Fruit fly (Drosophila melanogaster) whole organism, embryonic: ENCODE data around the gene CG42810.

Experiments used
- Antp ChIP-seq: fragments of 200-800 bp; sonication (Bioruptor generic); optimal IDR thresholded peaks from 3 replicates; lab custom pipeline; 2016; ENCODE audit warnings: missing biosample characterization, missing genetic modification characterization
- BtbVII ChIP-seq: fragments of 200-800 bp; sonication (Bioruptor generic); optimal IDR thresholded peaks from 3 replicates; lab custom pipeline; 2017; ENCODE audit warnings: missing biosample characterization, mild to moderate bottlenecking, missing genetic modification characterization
- CG10959 ChIP-seq: fragments of 200-800 bp; sonication (Bioruptor generic); IDR thresholded peaks from 2 replicates; pipeline ENCODE4 v1.3.6; 2022; ENCODE audit warnings: missing biosample characterization, missing genetic modification characterization
- CG11085 ChIP-seq: fragments of 200-800 bp; sonication (Bioruptor generic); IDR thresholded peaks from 2 replicates; pipeline ENCODE4 v1.3.6; 2022; ENCODE audit warnings: missing biosample characterization, missing genetic modification characterization
- CG11723 ChIP-seq: fragments of 200-800 bp; sonication (Bioruptor generic); optimal IDR thresholded peaks from 2 replicates; lab custom pipeline; 2017; ENCODE audit warnings: missing biosample characterization, mild to moderate bottlenecking, missing genetic modification characterization
- CG12155 ChIP-seq: fragments of 200-800 bp; sonication (Bioruptor generic); optimal IDR thresholded peaks from 3 replicates; lab custom pipeline; 2016; ENCODE audit warnings: missing biosample characterization, missing genetic modification characterization
- CG14667 ChIP-seq: fragments of 200-800 bp; sonication (Bioruptor generic); IDR thresholded peaks from 2 replicates; pipeline ENCODE4 v1.3.6; 2022; ENCODE audit warnings: missing biosample characterization, missing genetic modification characterization
- CG14710 ChIP-seq: fragments of 200-800 bp; sonication (Bioruptor generic); optimal IDR thresholded peaks from 3 replicates; lab custom pipeline; 2019; ENCODE audit warnings: missing biosample characterization, mild to moderate bottlenecking, missing genetic modification characterization, moderate library complexity
- CG1602 ChIP-seq: fragments of 200-800 bp; sonication (Bioruptor generic); optimal IDR thresholded peaks from 3 replicates; lab custom pipeline; 2016; ENCODE audit warnings: missing biosample characterization, missing genetic modification characterization
- CG16813 ChIP-seq: fragments of 200-800 bp; sonication (Bioruptor generic); IDR thresholded peaks from 3 replicates; pipeline ENCODE4 v1.3.6; 2022; ENCODE audit warnings: missing biosample characterization, missing genetic modification characterization; ENCODE audit not compliant: partially characterized antibody
- CG2199 ChIP-seq: fragments of 200-800 bp; sonication (Bioruptor generic); IDR thresholded peaks from 3 replicates; pipeline ENCODE4 v1.3.6; 2022; ENCODE audit warnings: missing biosample characterization, missing genetic modification characterization
- CG31224 ChIP-seq: fragments of 200-800 bp; sonication (Bioruptor generic); IDR thresholded peaks from 2 replicates; pipeline ENCODE4 v1.3.6; 2022; ENCODE audit warnings: missing biosample characterization, missing genetic modification characterization
- CG6254 ChIP-seq: fragments of 200-800 bp; sonication (Bioruptor generic); optimal IDR thresholded peaks from 3 replicates; lab custom pipeline; 2017; ENCODE audit warnings: mild to moderate bottlenecking, missing biosample characterization, missing genetic modification reagents, missing genetic modification characterization
- CG6791 ChIP-seq: fragments of 200-800 bp; sonication (Bioruptor generic); IDR thresholded peaks from 3 replicates; pipeline ENCODE4 v1.3.6; 2022; ENCODE audit warnings: missing biosample characterization, missing genetic modification characterization; ENCODE audit not compliant: partially characterized antibody
- CG7745 ChIP-seq: fragments of 200-800 bp; sonication (Bioruptor generic); optimal IDR thresholded peaks from 2 replicates; lab custom pipeline; 2018; ENCODE audit warnings: missing biosample characterization, mild to moderate bottlenecking, missing genetic modification characterization, moderate library complexity
- CG9817 ChIP-seq: fragments of 200-800 bp; sonication (Bioruptor generic); optimal IDR thresholded peaks from 2 replicates; lab custom pipeline; 2018; ENCODE audit warnings: missing biosample characterization, mild to moderate bottlenecking, missing genetic modification characterization, moderate library complexity
- CTCF ChIP-seq: fragments of 200-800 bp; sonication (Bioruptor generic); optimal IDR thresholded peaks from 2 replicates; lab custom pipeline; 2017; ENCODE audit warnings: missing biosample characterization, mild to moderate bottlenecking, missing genetic modification characterization, moderate library complexity
- Dip2 ChIP-seq: fragments of 200-800 bp; sonication (Bioruptor generic); IDR thresholded peaks from 2 replicates; pipeline ENCODE4 v1.3.6; 2022; ENCODE audit warnings: missing biosample characterization, missing genetic modification characterization
- Doc3 ChIP-seq: fragments of 200-800 bp; sonication (Bioruptor generic); IDR thresholded peaks from 3 replicates; pipeline ENCODE4 v1.3.6; 2022; ENCODE audit warnings: missing biosample characterization, missing genetic modification characterization; ENCODE audit not compliant: partially characterized antibody
- Drgx ChIP-seq: fragments of 200-800 bp; sonication (Bioruptor generic); IDR thresholded peaks from 2 replicates; pipeline ENCODE4 v1.3.6; 2022; ENCODE audit warnings: missing biosample characterization, missing genetic modification characterization
- Elba2 ChIP-seq: fragments of 200-800 bp; sonication (Bioruptor generic); optimal IDR thresholded peaks from 3 replicates; lab custom pipeline; 2016; ENCODE audit warnings: missing biosample characterization, missing genetic modification characterization
- Ets65A ChIP-seq: fragments of 200-800 bp; sonication (Bioruptor generic); peaks from one replicate; lab custom pipeline; 2016; ENCODE audit warnings: missing biosample characterization, missing genetic modification characterization
- MTF-1 ChIP-seq: fragments of 200-800 bp; sonication (Bioruptor generic); optimal IDR thresholded peaks from 2 replicates; lab custom pipeline; 2018; ENCODE audit warnings: missing biosample characterization, mild to moderate bottlenecking, missing genetic modification characterization, borderline replicate concordance
- Ravus ChIP-seq: fragments of 200-800 bp; sonication (Bioruptor generic); IDR thresholded peaks from 2 replicates; pipeline ENCODE4 v1.3.6; 2022; ENCODE audit warnings: missing biosample characterization, missing genetic modification characterization
- Sox100B ChIP-seq: fragments of 200-800 bp; sonication (Bioruptor generic); optimal IDR thresholded peaks from 3 replicates; lab custom pipeline; 2018; ENCODE audit warnings: missing biosample characterization, mild to moderate bottlenecking, missing genetic modification characterization
- Xbp1 ChIP-seq: fragments of 200-800 bp; sonication (Bioruptor generic); optimal IDR thresholded peaks from 3 replicates; lab custom pipeline; 2016; ENCODE audit warnings: missing biosample characterization, mild to moderate bottlenecking, missing genetic modification characterization
- amos ChIP-seq: fragments of 200-800 bp; sonication (Bioruptor generic); IDR thresholded peaks from 2 replicates; pipeline ENCODE4 v1.3.6; 2022; ENCODE audit warnings: missing biosample characterization, missing genetic modification characterization; ENCODE audit not compliant: partially characterized antibody
- btn ChIP-seq: fragments of 200-800 bp; sonication (Bioruptor generic); optimal IDR thresholded peaks from 2 replicates; lab custom pipeline; 2016; ENCODE audit warnings: missing biosample characterization, missing genetic modification characterization
- cad ChIP-seq: fragments of >200 bp; optimal IDR thresholded peaks from 2 replicates; lab custom pipeline; 2017; ENCODE audit warnings: missing biosample characterization, missing genetic modification characterization
- cwo ChIP-seq: fragments of 200-800 bp; sonication (Bioruptor generic); optimal IDR thresholded peaks from 3 replicates; lab custom pipeline; 2017; ENCODE audit warnings: missing biosample characterization, missing genetic modification characterization, mild to moderate bottlenecking, moderate library complexity, missing genetic modification reagents
- dmrt99B ChIP-seq: fragments of 200-800 bp; sonication (Bioruptor generic); optimal IDR thresholded peaks from 2 replicates; lab custom pipeline; 2018; ENCODE audit warnings: missing biosample characterization, mild to moderate bottlenecking, missing genetic modification characterization, moderate library complexity
- hb ChIP-seq: fragments of 200-800 bp; sonication (Bioruptor generic); IDR thresholded peaks from 3 replicates; pipeline ENCODE4 v1.3.6; 2022; ENCODE audit warnings: missing biosample characterization, missing genetic modification characterization; ENCODE audit not compliant: partially characterized antibody
- inv ChIP-seq: fragments of 200-800 bp; sonication (Bioruptor generic); IDR thresholded peaks from 2 replicates; pipeline ENCODE4 v1.3.6; 2022; ENCODE audit warnings: missing biosample characterization, missing genetic modification characterization; ENCODE audit not compliant: partially characterized antibody
- jumu ChIP-seq: fragments of 200-800 bp; sonication (Bioruptor generic); optimal IDR thresholded peaks from 3 replicates; lab custom pipeline; 2016; ENCODE audit warnings: missing biosample characterization, missing genetic modification characterization
- knrl ChIP-seq: fragments of 200-800 bp; sonication (Bioruptor generic); IDR thresholded peaks from 3 replicates; pipeline ENCODE4 v1.3.6; 2022; ENCODE audit warnings: missing biosample characterization, missing genetic modification characterization; ENCODE audit not compliant: partially characterized antibody
- sd ChIP-seq: fragments of 200-800 bp; sonication (Bioruptor generic); optimal IDR thresholded peaks from 3 replicates; lab custom pipeline; 2018; ENCODE audit warnings: missing biosample characterization, mild to moderate bottlenecking, missing genetic modification characterization, moderate library complexity
- sima ChIP-seq: fragments of 200-800 bp; sonication (Bioruptor generic); optimal IDR thresholded peaks from 2 replicates; lab custom pipeline; 2016; ENCODE audit warnings: missing biosample characterization, missing genetic modification characterization
- slp2 ChIP-seq: fragments of 200-800 bp; sonication (Bioruptor generic); optimal IDR thresholded peaks from 2 replicates; lab custom pipeline; 2016; ENCODE audit warnings: missing biosample characterization, missing genetic modification characterization
- stwl ChIP-seq: fragments of 200-800 bp; sonication (Bioruptor generic); optimal IDR thresholded peaks from 3 replicates; lab custom pipeline; 2018; ENCODE audit warnings: missing biosample characterization, mild to moderate bottlenecking, missing genetic modification characterization, moderate library complexity
- ttk ChIP-seq: fragments of 200-800 bp; sonication (Bioruptor generic); IDR thresholded peaks from 2 replicates; pipeline ENCODE4 v2.1.2; 2022; ENCODE audit warnings: missing biosample characterization, missing genetic modification characterization
- z ChIP-seq: fragments of 200-800 bp; sonication (Bioruptor generic); IDR thresholded peaks from 3 replicates; pipeline ENCODE4 v1.3.6; 2022; ENCODE audit warnings: missing biosample characterization, missing genetic modification characterization
- zfh1 ChIP-seq: fragments of 200-800 bp; sonication (Bioruptor generic); IDR thresholded peaks from 3 replicates; pipeline ENCODE4 v1.3.6; 2022; ENCODE audit warnings: missing biosample characterization, missing genetic modification characterization

The CG42810 gene

DNA sequence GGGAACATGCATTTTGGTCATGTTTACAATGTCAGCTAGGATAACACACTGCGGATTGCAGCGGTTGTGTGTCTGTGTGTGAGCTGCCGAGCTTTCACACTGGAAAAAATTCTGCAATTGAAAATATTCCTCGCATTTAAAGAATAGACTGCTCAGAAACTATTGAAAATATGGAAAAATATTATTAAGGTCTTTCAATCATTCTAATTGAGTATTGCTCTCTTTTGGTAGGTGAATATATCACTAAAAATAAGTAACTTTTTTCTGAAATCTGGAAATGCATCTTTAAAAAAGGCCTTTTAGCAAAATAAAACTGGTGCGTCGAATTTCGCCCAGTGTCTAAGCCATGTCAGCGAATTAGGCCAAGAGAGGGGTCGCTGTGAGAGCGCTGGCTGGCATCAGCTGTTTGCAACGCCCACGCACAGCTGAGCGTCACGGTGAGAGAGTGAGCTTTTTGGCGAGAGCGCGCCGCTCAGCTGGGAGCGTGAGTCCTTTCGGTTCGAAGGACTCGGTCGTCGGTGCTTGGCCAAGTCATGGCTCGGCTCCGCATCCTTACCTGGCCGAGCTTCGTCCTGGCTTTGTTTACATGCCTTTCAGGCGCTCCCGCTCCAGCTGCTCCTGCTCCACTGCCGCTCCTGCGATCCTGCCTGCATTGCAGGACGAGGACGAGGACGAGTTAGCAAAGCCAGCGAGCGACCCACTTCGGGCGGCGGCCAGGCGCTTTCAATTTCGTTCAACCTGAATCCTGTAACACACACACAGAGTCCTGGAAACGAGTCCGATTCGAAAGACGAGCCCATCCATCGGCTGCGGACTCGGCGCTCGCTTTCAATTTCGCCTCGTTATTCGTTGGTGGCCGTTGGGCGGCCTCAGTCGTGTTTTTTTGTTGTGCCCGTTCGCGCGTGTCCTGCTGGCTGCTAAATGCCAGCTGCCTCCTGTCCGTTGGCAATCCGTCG, 1.7 kb downstream of the CG42810 start, which contains the start of gene CG46308 (continued):
- TF ChIP-seq Antp (GFP tag; lab: Kevin White, UChicago) (peak; percentile 11), Elba2 (no peak), BtbVII (peak; percentile 8), CG14710 (tag; lab: Kevin White, UChicago) (no peak), sima (GFP tag; lab: Kevin White, UChicago) (no peak), Xbp1 (GFP tag; lab: Kevin White, UChicago) (peak; percentile 26), cwo (GFP tag; lab: Kevin White, UChicago) (peak; percentile 38), CG14667 (GFP tag; lab: Robert Waterston, UW) (0 out of 2 replicates have a peak, but pooled peaks have one; percentile 6), CG9817 (tag; lab: Kevin White, UChicago) (peak; percentile 16), MTF-1 (GFP tag; lab: Kevin White, UChicago) (no peak), jumu (GFP tag; lab: Kevin White, UChicago) (peak; percentile 4), z (GFP tag; lab: Robert Waterston, UW) (no peak), knrl (GFP tag; lab: Robert Waterston, UW) (no peak), CG31224 (GFP tag; lab: Robert Waterston, UW) (peak; percentile 9; the same call in 1 of the 2 replicates)

DNA sequence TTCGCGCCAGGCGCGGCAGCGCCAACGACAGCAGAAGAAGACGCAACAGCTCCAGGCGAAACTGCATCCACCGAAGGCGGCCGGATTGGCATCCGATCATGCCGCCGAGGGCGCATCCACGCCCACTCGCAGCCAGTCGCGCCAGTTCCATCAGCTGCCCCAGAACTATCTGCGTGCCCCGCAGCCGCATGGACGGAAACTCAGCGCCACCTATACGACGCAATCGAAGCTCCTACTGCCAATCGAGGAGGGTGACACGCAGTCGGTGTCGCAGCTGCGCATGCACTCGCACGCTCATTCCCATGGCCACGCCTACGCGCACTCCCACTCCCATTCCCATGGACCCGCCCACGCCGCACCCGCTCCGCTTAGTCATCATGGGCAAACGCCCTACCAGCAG, 15.8 kb downstream of the CG42810 start:
- TF ChIP-seq Ets65A (GFP tag; lab: Kevin White, UChicago) (peak; percentile 76), Drgx (no peak), zfh1 (no peak), CG10959 (GFP tag; lab: Robert Waterston, UW) (0 out of 2 replicates have a peak, but pooled peaks have one; percentile 16), CG1602 (GFP tag; lab: Kevin White, UChicago) (no peak), CTCF (GFP tag; lab: Kevin White, UChicago) (peak; percentile 61)

DNA sequence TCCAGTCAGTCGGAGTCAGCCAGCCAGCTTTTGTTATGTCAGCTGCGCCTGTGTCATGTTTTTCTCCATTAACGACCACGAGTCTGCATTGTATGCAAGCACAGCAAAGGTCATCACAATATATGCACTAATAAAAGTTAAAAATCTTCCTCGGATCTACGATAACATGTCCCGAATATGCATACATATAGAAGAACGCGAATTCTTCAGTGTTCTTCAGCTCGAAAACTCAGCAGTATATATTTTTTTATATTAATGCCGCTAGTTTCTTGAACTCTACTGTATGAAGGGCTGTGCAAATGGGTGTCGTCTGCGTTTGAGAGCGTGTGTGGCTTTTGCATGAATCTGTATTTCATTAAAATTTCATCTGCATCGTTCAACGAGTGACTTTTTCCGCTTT, 22.8 kb downstream of the CG42810 start:
- 0 out of 2 replicates have a peak, but pooled peaks have one; percentile 15 for TF ChIP-seq ttk (GFP tag; lab: Robert Waterston, UW)
- TF ChIP-seq sd (tag; lab: Kevin White, UChicago) = no peak
- no peak for TF ChIP-seq Ravus (GFP tag; lab: Robert Waterston, UW)
- TF ChIP-seq CG6254 (GFP tag; lab: Kevin White, UChicago) = no peak
- no peak for TF ChIP-seq btn (GFP tag; lab: Kevin White, UChicago)
- TF ChIP-seq Doc3 (GFP tag; lab: Robert Waterston, UW) = no peak

DNA sequence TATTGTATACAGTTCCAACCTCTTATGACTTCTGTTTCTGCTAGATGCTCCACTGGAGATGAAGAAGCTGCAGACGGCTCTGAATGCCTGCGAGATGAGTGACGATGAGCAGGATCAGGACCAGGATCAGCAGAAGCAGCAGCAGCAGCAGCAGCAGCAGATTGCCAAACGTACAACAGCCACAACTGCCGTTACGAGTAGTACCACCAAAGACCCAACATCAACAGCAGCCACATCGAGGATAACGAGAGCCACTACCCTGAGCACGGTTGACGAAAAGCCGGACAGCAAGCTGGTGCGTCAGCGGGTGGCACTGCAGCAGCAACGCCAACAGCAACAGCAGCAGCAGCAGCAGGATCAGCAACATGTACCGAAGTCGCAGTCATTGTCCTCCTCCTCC, 38.4 kb downstream of the CG42810 start:
- no peak for TF ChIP-seq slp2
- TF ChIP-seq Ets65A (GFP tag; lab: Kevin White, UChicago) = peak; percentile 69
- TF ChIP-seq cad (GFP tag; lab: Kevin White, UChicago) = no peak

DNA sequence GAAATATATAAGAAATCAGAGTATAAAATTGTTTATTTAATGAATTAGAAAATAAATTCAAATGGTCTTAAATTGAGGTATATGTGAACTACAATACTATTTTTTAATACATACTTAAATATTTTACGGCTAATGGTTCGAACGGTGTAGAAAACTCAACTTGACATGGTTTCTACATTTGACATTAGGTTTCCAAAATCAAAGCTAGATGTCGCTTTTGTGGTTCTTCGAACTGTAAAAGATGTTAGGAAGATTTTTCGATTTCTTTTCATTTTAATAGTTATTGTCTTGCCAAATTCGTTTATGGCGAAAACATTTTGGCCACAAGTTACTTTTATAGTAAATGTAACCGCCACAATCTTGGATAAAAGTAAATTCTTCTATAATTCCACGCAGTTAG, 40.9 kb downstream of the CG42810 start:
- TF ChIP-seq amos (GFP tag; lab: Robert Waterston, UW) (peak; percentile 70), CTCF (GFP tag; lab: Kevin White, UChicago) (peak; percentile 92), Dip2 (GFP tag; lab: Robert Waterston, UW) (peak; percentile 92), CG11085 (no peak), CG16813 (peak; percentile 64), dmrt99B (tag; lab: Kevin White, UChicago) (no peak), stwl (tag; lab: Kevin White, UChicago) (peak; percentile 42), Xbp1 (GFP tag; lab: Kevin White, UChicago) (peak; percentile 13), hb (peak; percentile 53; the same call in 1 of the 3 replicates), CG2199 (GFP tag; lab: Robert Waterston, UW) (peak; percentile 80; the same call in 2 of the 3 replicates), CG12155 (GFP tag; lab: Kevin White, UChicago) (no peak), CG6791 (GFP tag; lab: Robert Waterston, UW) (peak; percentile 59; the same call in 1 of the 3 replicates), inv (GFP tag; lab: Robert Waterston, UW) (0 out of 2 replicates have a peak, but pooled peaks have one; percentile 12), CG7745 (tag; lab: Kevin White, UChicago) (no peak), CG11723 (GFP tag; lab: Kevin White, UChicago) (no peak), Sox100B (GFP tag; lab: Kevin White, UChicago) (no peak)
